Fruit fly (Drosophila melanogaster) whole organism, embryonic: ENCODE measurements around the gene fd102C.

Source experiments
- Bgb ChIP-seq: fragments of 200-800 bp; sonication (Bioruptor generic); IDR thresholded peaks from 2 replicates; pipeline ENCODE4 v1.3.6; 2022; ENCODE audit warnings: missing biosample characterization, missing genetic modification characterization; ENCODE audit not compliant: partially characterized antibody
- CG11560 ChIP-seq: fragments of 200-800 bp; sonication (Bioruptor generic); IDR thresholded peaks from 3 replicates; pipeline ENCODE4 v1.3.6; 2022; ENCODE audit warnings: missing biosample characterization, missing genetic modification characterization
- CG11723 ChIP-seq: fragments of 200-800 bp; sonication (Bioruptor generic); optimal IDR thresholded peaks from 2 replicates; lab custom pipeline; 2017; ENCODE audit warnings: missing biosample characterization, mild to moderate bottlenecking, missing genetic modification characterization
- CG12659 ChIP-seq: fragments of 200-800 bp; sonication (Bioruptor generic); optimal IDR thresholded peaks from 3 replicates; lab custom pipeline; 2017; ENCODE audit warnings: mild to moderate bottlenecking, missing biosample characterization, missing genetic modification reagents, missing genetic modification characterization
- CG13775 ChIP-seq: fragments of 200-800 bp; sonication (Bioruptor generic); optimal IDR thresholded peaks from 3 replicates; lab custom pipeline; 2017; ENCODE audit warnings: missing biosample characterization, mild to moderate bottlenecking, missing genetic modification characterization
- CG14710 ChIP-seq: fragments of 200-800 bp; sonication (Bioruptor generic); optimal IDR thresholded peaks from 3 replicates; lab custom pipeline; 2019; ENCODE audit warnings: missing biosample characterization, mild to moderate bottlenecking, missing genetic modification characterization, moderate library complexity
- CG1603 ChIP-seq: fragments of 200-800 bp; sonication (Bioruptor generic); optimal IDR thresholded peaks from 2 replicates; lab custom pipeline; 2019; ENCODE audit warnings: missing biosample characterization, mild to moderate bottlenecking, missing genetic modification characterization, moderate library complexity
- CG17802 ChIP-seq: fragments of 200-800 bp; sonication (Bioruptor generic); optimal IDR thresholded peaks from 2 replicates; lab custom pipeline; 2018; ENCODE audit warnings: missing biosample characterization, mild to moderate bottlenecking, missing genetic modification characterization, moderate library complexity
- CG2712 ChIP-seq: fragments of 200-800 bp; optimal IDR thresholded peaks from 3 replicates; lab custom pipeline; 2019; ENCODE audit warnings: missing biosample characterization, mild to moderate bottlenecking, missing genetic modification characterization, moderate library complexity
- CG30020 ChIP-seq: fragments of 200-800 bp; optimal IDR thresholded peaks from 2 replicates; lab custom pipeline; 2019; ENCODE audit warnings: missing biosample characterization, mild to moderate bottlenecking, missing genetic modification characterization, moderate library complexity
- CG30403 ChIP-seq: fragments of 200-800 bp; sonication (Bioruptor generic); optimal IDR thresholded peaks from 3 replicates; lab custom pipeline; 2016; ENCODE audit warnings: missing biosample characterization, missing genetic modification characterization
- CG3726 ChIP-seq: fragments of 200-800 bp; sonication (Bioruptor generic); IDR thresholded peaks from 3 replicates; pipeline ENCODE4, ENCODE4 v1.3.6; 2022; ENCODE audit warnings: missing biosample characterization, missing genetic modification characterization
- CG4617 ChIP-seq: fragments of 200-800 bp; sonication (Bioruptor generic); optimal IDR thresholded peaks from 3 replicates; lab custom pipeline; 2016; ENCODE audit warnings: missing biosample characterization, missing genetic modification characterization, borderline replicate concordance
- CG6654 ChIP-seq: fragments of 200-800 bp; sonication (Bioruptor generic); optimal IDR thresholded peaks from 2 replicates; lab custom pipeline; 2017; ENCODE audit warnings: missing biosample characterization, mild to moderate bottlenecking, missing genetic modification characterization
- CG6791 ChIP-seq: fragments of 200-800 bp; sonication (Bioruptor generic); IDR thresholded peaks from 3 replicates; pipeline ENCODE4 v1.3.6; 2022; ENCODE audit warnings: missing biosample characterization, missing genetic modification characterization; ENCODE audit not compliant: partially characterized antibody
- CG7357 ChIP-seq: fragments of 200-800 bp; sonication (Bioruptor generic); IDR thresholded peaks from 3 replicates; pipeline ENCODE4 v1.3.6; 2022; ENCODE audit warnings: missing biosample characterization, missing genetic modification characterization
- CG8290 ChIP-seq, 3 experiments: fragments of 200-800 bp; sonication (Bioruptor generic); optimal IDR thresholded peaks; 2 replicates each; lab custom pipeline; 2016 to 2019; ENCODE audit warnings: missing biosample characterization in 3 of 3, missing genetic modification characterization in 3 of 3, mild to moderate bottlenecking in 2 of 3, moderate library complexity in 1 of 3
- Chrac-16 ChIP-seq: fragments of 200-800 bp; sonication (Bioruptor generic); optimal IDR thresholded peaks from 3 replicates; lab custom pipeline; 2016; ENCODE audit warnings: missing biosample characterization, missing genetic modification characterization
- CrebB ChIP-seq: fragments of 200-800 bp; sonication (Bioruptor generic); optimal IDR thresholded peaks from 3 replicates; lab custom pipeline; 2018; ENCODE audit warnings: missing biosample characterization, mild to moderate bottlenecking, missing genetic modification characterization
- D19A ChIP-seq: fragments of 200-800 bp; optimal IDR thresholded peaks from 3 replicates; lab custom pipeline; 2019; ENCODE audit warnings: missing biosample characterization, mild to moderate bottlenecking, missing genetic modification characterization, moderate library complexity
- Dll ChIP-seq: fragments of 200-800 bp; sonication (Bioruptor generic); IDR thresholded peaks from 4 replicates; pipeline ENCODE4 v1.3.6; 2022; ENCODE audit warnings: missing biosample characterization, missing genetic modification characterization; ENCODE audit not compliant: partially characterized antibody
- Dref ChIP-seq: fragments of 200-800 bp; sonication (Bioruptor generic); IDR thresholded peaks from 2 replicates; pipeline ENCODE4 v1.3.6; 2022; ENCODE audit warnings: missing biosample characterization, missing genetic modification characterization
- Eip74EF ChIP-seq, 2 experiments: fragments of 200-800 bp in 1 of 2; fragments of >200 bp in 1 of 2; sonication (Bioruptor generic) in 1 of 2; optimal IDR thresholded peaks; 2 replicates each; lab custom pipeline; 2017 to 2019; ENCODE audit warnings: missing biosample characterization in 2 of 2, missing genetic modification characterization in 2 of 2, mild to moderate bottlenecking in 1 of 2, moderate library complexity in 1 of 2
- Ets65A ChIP-seq: fragments of 200-800 bp; sonication (Bioruptor generic); peaks from one replicate; lab custom pipeline; 2016; ENCODE audit warnings: missing biosample characterization, missing genetic modification characterization
- Hsf ChIP-seq: fragments of 200-800 bp; sonication (Bioruptor generic); optimal IDR thresholded peaks from 3 replicates; lab custom pipeline; 2016; ENCODE audit warnings: missing biosample characterization, missing genetic modification characterization
- Oli ChIP-seq: fragments of 200-800 bp; sonication (Bioruptor generic); optimal IDR thresholded peaks from 2 replicates; lab custom pipeline; 2018; ENCODE audit warnings: missing biosample characterization, mild to moderate bottlenecking, missing genetic modification characterization, moderate library complexity
- Scr ChIP-seq: fragments of 200-800 bp; sonication (Bioruptor generic); IDR thresholded peaks from 2 replicates; pipeline ENCODE4 v1.3.6; 2022; ENCODE audit warnings: missing biosample characterization, missing genetic modification characterization; ENCODE audit not compliant: partially characterized antibody
- Sry-δ ChIP-seq: fragments of 200-800 bp; sonication (Bioruptor generic); optimal IDR thresholded peaks from 2 replicates; lab custom pipeline; 2016; ENCODE audit warnings: missing biosample characterization, missing genetic modification characterization
- Stat92E ChIP-seq, 3 experiments: fragments of >200 bp in 2 of 3; fragments of 200-800 bp in 1 of 3; sonication (Bioruptor generic) in 1 of 3; optimal IDR thresholded peaks; 2 replicates each; lab custom pipeline; 2017 to 2019; ENCODE audit warnings: missing biosample characterization in 3 of 3, missing genetic modification characterization in 3 of 3, mild to moderate bottlenecking in 1 of 3, moderate library complexity in 1 of 3
- al ChIP-seq: fragments of 200-800 bp; sonication (Bioruptor generic); IDR thresholded peaks from 2 replicates; pipeline ENCODE4 v1.3.6; 2022; ENCODE audit warnings: missing biosample characterization, missing genetic modification characterization
- bbx ChIP-seq: fragments of 200-800 bp; sonication (Bioruptor generic); IDR thresholded peaks from 2 replicates; pipeline ENCODE4 v1.3.6; 2022; ENCODE audit warnings: missing biosample characterization, missing genetic modification characterization; ENCODE audit not compliant: partially characterized antibody
- gfzf ChIP-seq: fragments of 200-800 bp; sonication (Bioruptor generic); optimal IDR thresholded peaks from 2 replicates; lab custom pipeline; 2016; ENCODE audit warnings: missing biosample characterization, mild to moderate bottlenecking, missing genetic modification characterization, moderate library complexity
- inv ChIP-seq: fragments of 200-800 bp; sonication (Bioruptor generic); IDR thresholded peaks from 2 replicates; pipeline ENCODE4 v1.3.6; 2022; ENCODE audit warnings: missing biosample characterization, missing genetic modification characterization; ENCODE audit not compliant: partially characterized antibody
- lola ChIP-seq, 3 experiments: fragments of >200 bp in 2 of 3; fragments of 200-800 bp in 1 of 3; sonication (Bioruptor generic) in 1 of 3; optimal IDR thresholded peaks; 2 replicates each; lab custom pipeline; 2017 to 2019; ENCODE audit warnings: missing biosample characterization in 3 of 3, missing genetic modification characterization in 3 of 3, mild to moderate bottlenecking in 1 of 3, moderate library complexity in 1 of 3
- mam ChIP-seq: fragments of 200-800 bp; sonication (Bioruptor generic); optimal IDR thresholded peaks from 3 replicates; lab custom pipeline; 2016; ENCODE audit warnings: missing biosample characterization, missing genetic modification characterization
- nerfin-1 ChIP-seq: fragments of 200-800 bp; sonication (Bioruptor generic); optimal IDR thresholded peaks from 3 replicates; lab custom pipeline; 2019; ENCODE audit warnings: missing biosample characterization, mild to moderate bottlenecking, missing genetic modification characterization, moderate library complexity
- nmo ChIP-seq: fragments of 200-800 bp; sonication (Bioruptor generic); optimal IDR thresholded peaks from 2 replicates; lab custom pipeline; 2018; ENCODE audit warnings: missing biosample characterization, mild to moderate bottlenecking, missing genetic modification characterization, moderate library complexity
- nom ChIP-seq: fragments of 200-800 bp; sonication (Bioruptor generic); optimal IDR thresholded peaks from 2 replicates; lab custom pipeline; 2017; ENCODE audit warnings: missing biosample characterization, missing genetic modification characterization, mild to moderate bottlenecking, moderate library complexity, missing genetic modification reagents
- pho ChIP-seq: fragments of 200-800 bp; sonication (Bioruptor generic); optimal IDR thresholded peaks from 2 replicates; lab custom pipeline; 2016; ENCODE audit warnings: missing biosample characterization, missing genetic modification characterization
- phol ChIP-seq: fragments of 200-800 bp; sonication (Bioruptor generic); optimal IDR thresholded peaks from 3 replicates; lab custom pipeline; 2018; ENCODE audit warnings: missing biosample characterization, mild to moderate bottlenecking, missing genetic modification characterization, moderate library complexity
- pita ChIP-seq: fragments of 200-800 bp; sonication (Bioruptor generic); optimal IDR thresholded peaks from 2 replicates; lab custom pipeline; 2017; ENCODE audit warnings: missing biosample characterization, mild to moderate bottlenecking, missing genetic modification characterization
- pzg ChIP-seq: fragments of 200-800 bp; sonication (Bioruptor generic); optimal IDR thresholded peaks from 3 replicates; lab custom pipeline; 2018; ENCODE audit warnings: missing biosample characterization, mild to moderate bottlenecking, missing genetic modification characterization, moderate library complexity
- schlank ChIP-seq: fragments of 200-800 bp; sonication (Bioruptor generic); optimal IDR thresholded peaks from 2 replicates; lab custom pipeline; 2018; ENCODE audit warnings: missing biosample characterization, mild to moderate bottlenecking, missing genetic modification characterization
- sens ChIP-seq: fragments of 200-800 bp; sonication (Bioruptor generic); peaks from one replicate; lab custom pipeline; 2016; ENCODE audit warnings: missing biosample characterization, missing genetic modification characterization
- shn ChIP-seq: fragments of 200-800 bp; sonication (Bioruptor generic); optimal IDR thresholded peaks from 3 replicates; lab custom pipeline; 2016; ENCODE audit warnings: missing biosample characterization, missing genetic modification characterization
- ssp ChIP-seq: fragments of 200-800 bp; sonication (Bioruptor generic); IDR thresholded peaks from 2 replicates; pipeline ENCODE4 v1.3.6; 2022; ENCODE audit warnings: missing biosample characterization, missing genetic modification characterization
- zen2 ChIP-seq: fragments of 200-800 bp; sonication (Bioruptor generic); IDR thresholded peaks from 3 replicates; pipeline ENCODE4 v1.3.6; 2022; ENCODE audit warnings: missing biosample characterization, missing genetic modification characterization; ENCODE audit not compliant: partially characterized antibody

fd102C gene

DNA sequence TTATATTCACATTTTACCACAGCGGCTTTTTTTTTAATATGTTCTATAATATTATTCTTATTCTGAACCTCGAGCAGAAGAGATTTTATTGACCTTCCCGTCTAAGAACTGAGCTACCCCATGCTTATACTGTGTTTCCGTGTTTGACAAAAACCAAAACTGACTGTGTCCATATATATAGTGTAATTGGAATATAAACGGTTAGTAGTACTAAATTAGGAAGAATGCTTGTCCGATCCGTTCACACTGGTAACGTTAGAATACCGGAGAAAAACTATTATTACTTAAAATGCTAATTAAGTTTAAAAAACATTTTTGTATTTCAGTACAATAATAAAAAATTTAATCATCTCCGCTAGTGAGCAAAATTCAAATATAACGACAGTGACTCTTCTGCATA is 56.0 kb downstream of the fd102C start (continued):
- TF ChIP-seq pita (GFP tag; lab: Kevin White, UChicago) (no peak), CG14710 (tag; lab: Kevin White, UChicago) (peak; percentile 8), CG7357 (GFP tag; lab: Robert Waterston, UW) (peak; percentile 97), ssp (GFP tag; lab: Robert Waterston, UW) (peak; percentile 98), gfzf (peak; percentile 44), sens (GFP tag; lab: Kevin White, UChicago) (peak; percentile 46), nmo (GFP tag; lab: Kevin White, UChicago) (peak; percentile 41), CG12659 (GFP tag; lab: Kevin White, UChicago) (peak; percentile 7), CG8290 (GFP tag; optimal IDR thresholded peaks at IDR 0.05; lab: Kevin White, UChicago) (no peak), CG8290 (tag; optimal IDR thresholded peaks at IDR 0.05; lab: Kevin White, UChicago) (peak in 1 of 2 experiments; percentile 51), CG2712 (tag; lab: Kevin White, UChicago) (peak; percentile 15), CG13775 (GFP tag; lab: Kevin White, UChicago) (no peak), Ets65A (GFP tag; lab: Kevin White, UChicago) (peak; percentile 40), CG4617 (GFP tag; lab: Kevin White, UChicago) (peak; percentile 18), pho (GFP tag; lab: Kevin White, UChicago) (no peak), pzg (GFP tag; lab: Kevin White, UChicago) (peak; percentile 34), Hsf (GFP tag; lab: Kevin White, UChicago) (no peak), Dref (peak; percentile 59), CG3726 (no peak), CG6791 (no peak), CG11723 (GFP tag; lab: Kevin White, UChicago) (peak; percentile 35), zen2 (GFP tag; lab: Robert Waterston, UW) (no peak), D19A (tag; lab: Kevin White, UChicago) (no peak), CG17802 (tag; lab: Kevin White, UChicago) (peak; percentile 98), CG6654 (GFP tag; lab: Kevin White, UChicago) (no peak), CG30020 (tag; lab: Kevin White, UChicago) (peak; percentile 98), Eip74EF (GFP tag; optimal IDR thresholded peaks at IDR 0.05; lab: Kevin White, UChicago) (peak in 1 of 2 experiments; percentile 61), nerfin-1 (tag; lab: Kevin White, UChicago) (no peak), Oli (tag; lab: Kevin White, UChicago) (no peak)

DNA sequence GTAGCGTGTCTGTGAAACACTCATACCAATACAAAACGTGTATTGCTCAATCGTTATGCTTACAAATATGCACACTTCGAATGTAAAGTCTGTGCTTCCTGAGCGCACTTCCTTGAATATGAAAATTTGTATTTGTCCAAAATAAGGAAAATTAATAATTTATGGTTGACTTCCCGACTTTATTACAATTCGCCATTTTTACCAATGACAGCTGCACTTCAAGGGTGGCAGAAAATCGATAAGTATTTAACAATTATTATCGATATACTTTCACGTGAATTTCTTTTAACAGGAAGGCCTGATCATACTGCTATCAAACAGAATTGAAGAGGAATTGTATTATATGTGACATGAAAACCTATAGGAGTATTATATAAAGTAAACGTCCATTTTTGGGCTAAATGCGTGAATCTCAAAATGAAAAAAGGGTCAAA is 56.9 kb downstream of the fd102C start:
- TF ChIP-seq mam (no peak), al (GFP tag; lab: Robert Waterston, UW) (no peak), ssp (GFP tag; lab: Robert Waterston, UW) (peak; percentile 93), CG30403 (GFP tag; lab: Kevin White, UChicago) (no peak), nom (GFP tag; lab: Kevin White, UChicago) (peak; percentile 4), CG1603 (tag; lab: Kevin White, UChicago) (peak; percentile 93), Bgb (GFP tag; lab: Robert Waterston, UW) (peak; percentile 48; the same call in 1 of the 2 replicates), schlank (no peak), Ets65A (GFP tag; lab: Kevin White, UChicago) (peak; percentile 48), inv (GFP tag; lab: Robert Waterston, UW) (peak; percentile 40; the same call in 1 of the 2 replicates), pzg (GFP tag; lab: Kevin White, UChicago) (peak; percentile 44), Stat92E (GFP tag; optimal IDR thresholded peaks at IDR 0.05; lab: Kevin White, UChicago) (peak in 1 of 3 experiments; percentile 30), Chrac-16 (GFP tag; lab: Kevin White, UChicago) (no peak), CrebB (no peak), bbx (GFP tag; lab: Robert Waterston, UW) (peak; percentile 39; the same call in 1 of the 2 replicates), Sry-δ (GFP tag; lab: Kevin White, UChicago) (peak; percentile 72), lola (GFP tag; optimal IDR thresholded peaks at IDR 0.05; lab: Kevin White, UChicago) (no peak), CG30020 (tag; lab: Kevin White, UChicago) (peak; percentile 97), shn (GFP tag; lab: Kevin White, UChicago) (no peak), CG4617 (GFP tag; lab: Kevin White, UChicago) (peak; percentile 72), CG11560 (tag; lab: Robert Waterston, UW) (no peak), Scr (peak; percentile 51), Dll (GFP tag; lab: Robert Waterston, UW) (peak; percentile 37; the same call in 2 of the 4 replicates), phol (tag; lab: Kevin White, UChicago) (peak; percentile 94)
